Worm (Caenorhabditis elegans): ENCODE results near the gene Y46G5A.18.

ce11 chrII:12824463-12824862, 19.4 kb upstream of the Y46G5A.18 start:
- no peak for TF ChIP-seq him-1 (tag; optimal IDR thresholded peaks at IDR 0.05)
- no peak for TF ChIP-seq dao-5 (tag; optimal IDR thresholded peaks at IDR 0.05)
- TF ChIP-seq W03F9.2 (tag; optimal IDR thresholded peaks at IDR 0.05) = no peak

All from whole organism, L4/young adult.